Fruit fly (Drosophila melanogaster) S2 (cell line): ENCODE results near the gene EMC3.

Experiments used
- CG8478 ChIP-seq: fragments of >200 bp; optimal IDR thresholded peaks from 2 replicates; lab custom pipeline; 2018
- CTCF ChIP-seq, 2 experiments: fragments of >200 bp; optimal IDR thresholded peaks; 2 replicates each; lab custom pipeline; 2018

DNA sequence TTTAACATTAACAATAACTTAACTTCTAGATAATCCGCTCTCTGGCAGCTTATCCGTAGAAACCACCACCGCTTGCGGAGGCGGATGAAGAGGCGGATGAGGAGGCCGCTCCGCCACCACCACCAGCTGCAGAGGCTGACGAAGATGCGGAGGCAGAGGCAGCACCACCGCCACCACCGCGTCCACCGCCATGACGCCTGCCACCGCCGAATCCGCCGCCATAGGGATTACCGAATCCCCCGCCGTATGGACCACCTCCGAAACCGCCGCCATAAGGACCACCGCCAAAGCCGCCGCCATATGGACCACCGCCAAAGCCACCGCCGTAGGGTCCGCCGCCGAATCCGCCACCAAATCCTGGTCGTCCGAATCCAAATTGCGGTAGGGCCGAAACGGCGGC lies 43.5 kb downstream of the EMC3 start:
- TF ChIP-seq CG8478 (no peak), CTCF (optimal IDR thresholded peaks at IDR 0.05; lab: Kevin White, UChicago) (no peak)
